In the genomic region with DNA sequence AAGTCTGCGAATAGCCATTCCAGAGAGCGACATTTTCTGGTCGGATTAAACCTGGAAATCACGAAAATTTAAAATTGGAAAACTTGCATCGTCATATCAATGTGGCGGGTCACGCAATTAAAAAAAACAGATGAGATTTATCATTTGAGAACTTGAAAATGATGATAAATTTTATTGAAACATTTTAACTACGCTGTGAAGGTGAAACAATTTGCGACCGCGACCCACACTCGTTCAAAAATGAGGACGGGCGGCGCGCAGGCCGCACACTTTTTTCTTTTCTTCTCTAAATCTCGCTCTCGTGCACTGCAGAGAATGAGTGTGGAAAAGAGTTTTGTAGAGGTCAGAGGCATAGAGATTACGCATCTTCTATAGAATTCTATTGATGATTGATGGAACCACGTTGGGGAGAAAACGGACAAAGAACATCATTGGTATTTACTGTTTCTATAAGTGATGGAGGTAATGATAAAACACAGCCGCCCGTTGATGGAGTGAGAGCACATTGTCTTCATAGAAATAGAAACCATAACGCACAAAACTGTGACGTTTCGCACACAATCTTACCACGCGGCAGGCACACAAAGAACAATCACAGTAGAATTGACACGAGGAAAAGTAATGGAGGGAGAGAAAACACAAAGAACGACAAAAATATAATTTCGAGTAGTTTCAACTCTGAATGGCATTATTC, we compare ENCODE assay signal across 3 worm cellular contexts.
TF ChIP-seq lines count a peak whose summit lies in the region.

A gene (minus strand): TSS at position 51 of the 694 bp plus-strand sequence.

TF ChIP-seq in whole organism, L1 larva, 84 proteins besides CTCF, POLR2A, EP300 and RAD21 (continued from another document and continues in another):
- peak; percentile 67 for TF ChIP-seq lin-15B (tag; optimal IDR thresholded peaks at IDR 0.05; lab: Kevin White, UChicago)
- TF ChIP-seq C34B4.2 (tag; optimal IDR thresholded peaks at IDR 0.05; lab: Kevin White, UChicago), result peak; percentile 84
- peak; percentile 10 for TF ChIP-seq nhr-11 (tag; optimal IDR thresholded peaks at IDR 0.05; lab: Kevin White, UChicago)
- TF ChIP-seq pag-3 (tag; optimal IDR thresholded peaks at IDR 0.05; lab: Kevin White, UChicago; ENCODE audit: borderline replicate concordance, insufficient read depth), result peak; percentile 47
- TF ChIP-seq C04F5.9 (tag; optimal IDR thresholded peaks at IDR 0.05; lab: Kevin White, UChicago), result peak; percentile 23
- no peak for TF ChIP-seq nhr-12 (tag; optimal IDR thresholded peaks at IDR 0.05; lab: Kevin White, UChicago)
- TF ChIP-seq unc-62 (GFP tag; optimal IDR thresholded peaks at IDR 0.05; lab: Kevin White, UChicago), result no peak
- TF ChIP-seq nhr-47 (tag; optimal IDR thresholded peaks at IDR 0.05; lab: Kevin White, UChicago), result peak; percentile 76
- TF ChIP-seq lir-3 (tag; optimal IDR thresholded peaks at IDR 0.05; lab: Kevin White, UChicago; ENCODE audit: poor library complexity), result peak; percentile 66
- TF ChIP-seq dsc-1 (tag; optimal IDR thresholded peaks at IDR 0.05; lab: Kevin White, UChicago), result peak; percentile 12
- peak; percentile 14 for TF ChIP-seq zip-4 (GFP tag; optimal IDR thresholded peaks at IDR 0.05; lab: Kevin White, UChicago)
- TF ChIP-seq tlp-1 (tag; optimal IDR thresholded peaks at IDR 0.05; lab: Kevin White, UChicago), result no peak
- TF ChIP-seq skn-1 (tag; optimal IDR thresholded peaks at IDR 0.05; lab: Kevin White, UChicago), result peak; percentile 75
- TF ChIP-seq jun-1 (tag; optimal IDR thresholded peaks at IDR 0.05; lab: Kevin White, UChicago), result no peak
- peak; percentile 28 to 94 for TF ChIP-seq mdl-1 (tag; optimal IDR thresholded peaks at IDR 0.05; lab: Kevin White, UChicago)
- TF ChIP-seq nhr-71 (tag; optimal IDR thresholded peaks at IDR 0.05; lab: Kevin White, UChicago), result peak; percentile 92
- no peak for TF ChIP-seq nhr-84 (tag; optimal IDR thresholded peaks at IDR 0.05; lab: Kevin White, UChicago)
- no peak for TF ChIP-seq unc-98 (GFP tag; IDR thresholded peaks at IDR 0.05; lab: Robert Waterston, UW)
- TF ChIP-seq egl-27 (tag; optimal IDR thresholded peaks at IDR 0.05; lab: Kevin White, UChicago), result peak in 1 of 2 experiments; percentile 24
- TF ChIP-seq nhr-90 (tag; optimal IDR thresholded peaks at IDR 0.05; lab: Kevin White, UChicago; ENCODE audit: poor library complexity), result peak; percentile 79
- TF ChIP-seq sox-4 (tag; optimal IDR thresholded peaks at IDR 0.05; lab: Kevin White, UChicago), result no peak
- TF ChIP-seq F16B12.6 (tag; optimal IDR thresholded peaks at IDR 0.05; lab: Kevin White, UChicago), result peak; percentile 43
- TF ChIP-seq snpc-4 (tag; optimal IDR thresholded peaks at IDR 0.05; lab: Kevin White, UChicago), result peak; percentile 30
- no peak for TF ChIP-seq efl-3 (GFP tag; optimal IDR thresholded peaks at IDR 0.05; lab: Kevin White, UChicago)
- TF ChIP-seq aha-1 (tag; optimal IDR thresholded peaks at IDR 0.05; lab: Kevin White, UChicago), result peak; percentile 21
- no peak for TF ChIP-seq fos-1 (tag; optimal IDR thresholded peaks at IDR 0.05; lab: Kevin White, UChicago)
- peak; percentile 82 for TF ChIP-seq elt-2 (tag; optimal IDR thresholded peaks at IDR 0.05; lab: Kevin White, UChicago)
- no peak for TF ChIP-seq ces-1 (GFP tag; optimal IDR thresholded peaks at IDR 0.05; lab: Kevin White, UChicago)
- TF ChIP-seq ama-1 (optimal IDR thresholded peaks at IDR 0.05; lab: Kevin White, UChicago), result no peak
- TF ChIP-seq lin-35 (GFP tag; optimal IDR thresholded peaks at IDR 0.05; lab: Kevin White, UChicago), result peak; percentile 69 to 82
- TF ChIP-seq xbp-1 (tag; optimal IDR thresholded peaks at IDR 0.05; lab: Kevin White, UChicago), result peak; percentile 74
- no peak for TF ChIP-seq ceh-90 (tag; optimal IDR thresholded peaks at IDR 0.05; lab: Kevin White, UChicago)
- TF ChIP-seq grh-1 (GFP tag; IDR thresholded peaks at IDR 0.05; lab: Robert Waterston, UW), result no peak
- peak; percentile 94 for TF ChIP-seq nhr-85 (tag; lab: Kevin White, UChicago)
- TF ChIP-seq ztf-11 (tag; optimal IDR thresholded peaks at IDR 0.05; lab: Kevin White, UChicago), result no peak
- TF ChIP-seq unc-30 (tag; optimal IDR thresholded peaks at IDR 0.05; lab: Kevin White, UChicago), result no peak
- TF ChIP-seq aly-2 (tag; optimal IDR thresholded peaks at IDR 0.05; lab: Kevin White, UChicago), result peak; percentile 12
- peak; percentile 12 for TF ChIP-seq nhr-237 (tag; optimal IDR thresholded peaks at IDR 0.05; lab: Kevin White, UChicago)
- TF ChIP-seq swsn-7 (tag; optimal IDR thresholded peaks at IDR 0.05; lab: Kevin White, UChicago), result peak; percentile 73
- no peak for TF ChIP-seq zag-1 (tag; optimal IDR thresholded peaks at IDR 0.05; lab: Kevin White, UChicago)
- TF ChIP-seq snu-23 (GFP tag; optimal IDR thresholded peaks at IDR 0.05; lab: Kevin White, UChicago), result peak; percentile 89

TF ChIP-seq in whole organism, L3 larva, 47 proteins besides CTCF, POLR2A, EP300 and RAD21 (continued from another document):
- no peak for TF ChIP-seq zag-1 (tag; optimal IDR thresholded peaks at IDR 0.05; lab: Kevin White, UChicago)
- peak in 1 of 3 experiments; percentile 70 for TF ChIP-seq elt-3 (tag; optimal IDR thresholded peaks at IDR 0.05; lab: Kevin White, UChicago)
- peak; percentile 44 for TF ChIP-seq ama-1 (optimal IDR thresholded peaks at IDR 0.05; lab: Kevin White, UChicago)
- TF ChIP-seq nhr-28 (tag; optimal IDR thresholded peaks at IDR 0.05; lab: Kevin White, UChicago), result no peak
- peak; percentile 73 for TF ChIP-seq fos-1 (tag; optimal IDR thresholded peaks at IDR 0.05; lab: Kevin White, UChicago)
- no peak for TF ChIP-seq ceh-82 (tag; optimal IDR thresholded peaks at IDR 0.05; lab: Kevin White, UChicago)
- TF ChIP-seq sea-2 (GFP tag; optimal IDR thresholded peaks at IDR 0.05; lab: Kevin White, UChicago), result no peak
- TF ChIP-seq lsy-12 (tag; optimal IDR thresholded peaks at IDR 0.05; lab: Kevin White, UChicago), result peak; percentile 79
- TF ChIP-seq ztf-4 (tag; optimal IDR thresholded peaks at IDR 0.05; lab: Kevin White, UChicago), result no peak
- no peak for TF ChIP-seq mml-1 (tag; optimal IDR thresholded peaks at IDR 0.05; lab: Kevin White, UChicago)
- TF ChIP-seq elt-1 (tag; optimal IDR thresholded peaks at IDR 0.05; lab: Kevin White, UChicago), result peak; percentile 67
- TF ChIP-seq nhr-237 (tag; optimal IDR thresholded peaks at IDR 0.05; lab: Kevin White, UChicago), result no peak
- TF ChIP-seq pqm-1 (tag; optimal IDR thresholded peaks at IDR 0.05; lab: Kevin White, UChicago), result peak; percentile 83
- TF ChIP-seq ZK546.5 (tag; optimal IDR thresholded peaks at IDR 0.05; lab: Kevin White, UChicago), result no peak
- peak; percentile 86 for TF ChIP-seq nfya-1 (tag; optimal IDR thresholded peaks at IDR 0.05; lab: Kevin White, UChicago; ENCODE audit: insufficient read depth)
- peak; percentile 38 for TF ChIP-seq snpc-4 (tag; optimal IDR thresholded peaks at IDR 0.05; lab: Kevin White, UChicago)
- no peak for TF ChIP-seq eor-1 (tag; optimal IDR thresholded peaks at IDR 0.05; lab: Kevin White, UChicago)
- peak; percentile 93 for TF ChIP-seq elt-2 (tag; optimal IDR thresholded peaks at IDR 0.05; lab: Kevin White, UChicago)
- TF ChIP-seq nhr-23 (tag; optimal IDR thresholded peaks at IDR 0.05; lab: Kevin White, UChicago), result peak; percentile 86
- no peak for TF ChIP-seq nhr-67 (tag; optimal IDR thresholded peaks at IDR 0.05; lab: Kevin White, UChicago)
- TF ChIP-seq nhr-76 (tag; optimal IDR thresholded peaks at IDR 0.05; lab: Kevin White, UChicago), result peak; percentile 33
- TF ChIP-seq ztf-11 (tag; optimal IDR thresholded peaks at IDR 0.05; lab: Kevin White, UChicago), result no peak
- no peak for TF ChIP-seq skn-1 (tag; optimal IDR thresholded peaks at IDR 0.05; lab: Kevin White, UChicago)
- peak; percentile 71 for TF ChIP-seq ceh-28 (tag; optimal IDR thresholded peaks at IDR 0.05; lab: Kevin White, UChicago)
- peak; percentile 29 for TF ChIP-seq hmg-11 (tag; optimal IDR thresholded peaks at IDR 0.05; lab: Kevin White, UChicago)
- TF ChIP-seq tbx-2 (tag; optimal IDR thresholded peaks at IDR 0.05; lab: Kevin White, UChicago), result peak; percentile 43
- peak; percentile 77 for TF ChIP-seq egl-27 (tag; optimal IDR thresholded peaks at IDR 0.05; lab: Kevin White, UChicago)
- peak; percentile 86 for TF ChIP-seq jun-1 (tag; optimal IDR thresholded peaks at IDR 0.05; lab: Kevin White, UChicago)
- no peak for TF ChIP-seq fkh-2 (tag; optimal IDR thresholded peaks at IDR 0.05; lab: Kevin White, UChicago)
- TF ChIP-seq nhr-12 (tag; optimal IDR thresholded peaks at IDR 0.05; lab: Kevin White, UChicago), result no peak

TF ChIP-seq in whole organism, young adult, 124 proteins besides CTCF, POLR2A, EP300 and RAD21 (continued from another document):
- TF ChIP-seq lin-35 (GFP tag; optimal IDR thresholded peaks at IDR 0.05; lab: Kevin White, UChicago), result no peak
- TF ChIP-seq nhr-120 (GFP tag; IDR thresholded peaks at IDR 0.05; lab: Robert Waterston, UW), result no peak
- peak; percentile 80 for TF ChIP-seq atf-7 (tag; optimal IDR thresholded peaks at IDR 0.05; lab: Kevin White, UChicago)
- TF ChIP-seq athp-1 (tag; optimal IDR thresholded peaks at IDR 0.05; lab: Kevin White, UChicago), result peak; percentile 53
- peak; percentile 39 for TF ChIP-seq lsl-1 (GFP tag; optimal IDR thresholded peaks at IDR 0.05; lab: Kevin White, UChicago)
